Fruit fly (Drosophila melanogaster) S2 (cell line): ENCODE results near the gene CG15210.

Experiments used
- CG8478 ChIP-seq: fragments of >200 bp; optimal IDR thresholded peaks from 2 replicates; lab custom pipeline; 2018
- CTCF ChIP-seq, 2 experiments: fragments of >200 bp; optimal IDR thresholded peaks; 2 replicates each; lab custom pipeline; 2018

CG15210 gene

DNA sequence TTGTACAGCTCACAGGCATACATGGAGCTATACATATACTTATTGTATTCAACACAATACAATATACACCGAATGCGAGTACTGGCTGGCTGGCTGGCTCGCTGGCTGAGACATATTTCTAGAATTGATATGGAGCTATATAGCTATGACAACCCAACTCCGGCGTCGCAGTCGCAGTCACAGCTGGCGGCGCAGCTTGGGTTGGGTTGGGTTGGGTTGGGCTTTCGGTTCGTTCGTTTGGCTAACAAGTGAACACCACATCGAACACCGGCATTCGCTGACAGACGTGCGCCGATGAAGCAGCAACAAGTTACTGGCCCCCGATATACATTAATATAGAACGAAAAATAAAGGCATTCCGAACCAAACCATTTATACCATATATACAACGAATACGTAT is at the start of gene CG15210:
Gene CG15210 (plus strand): TSS at position 269 of the 400 bp plus-strand sequence.
- TF ChIP-seq CG8478, result no peak
- no peak for TF ChIP-seq CTCF (optimal IDR thresholded peaks at IDR 0.05; lab: Kevin White, UChicago)

DNA sequence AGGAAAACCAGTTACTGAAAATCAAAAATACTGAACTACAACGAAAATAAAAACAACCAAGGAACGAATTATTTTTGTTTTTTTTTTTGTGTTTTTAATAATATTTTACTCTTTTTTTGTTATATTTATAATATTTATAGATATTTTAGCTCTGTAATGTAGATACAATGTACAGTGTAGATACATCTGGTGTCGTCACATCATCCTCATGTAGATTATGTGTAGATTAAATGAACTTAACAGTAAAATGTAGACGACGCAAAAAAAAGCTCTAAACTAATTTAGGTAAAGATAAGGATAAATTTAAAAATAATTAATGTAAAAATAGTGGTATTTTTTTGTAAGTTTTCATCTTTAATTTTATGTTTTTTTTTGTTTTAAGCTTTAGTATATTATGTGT is 49.8 kb upstream of the CG15210 start:
- TF ChIP-seq CG8478 (no peak), CTCF (optimal IDR thresholded peaks at IDR 0.05; lab: Kevin White, UChicago) (no peak)

DNA sequence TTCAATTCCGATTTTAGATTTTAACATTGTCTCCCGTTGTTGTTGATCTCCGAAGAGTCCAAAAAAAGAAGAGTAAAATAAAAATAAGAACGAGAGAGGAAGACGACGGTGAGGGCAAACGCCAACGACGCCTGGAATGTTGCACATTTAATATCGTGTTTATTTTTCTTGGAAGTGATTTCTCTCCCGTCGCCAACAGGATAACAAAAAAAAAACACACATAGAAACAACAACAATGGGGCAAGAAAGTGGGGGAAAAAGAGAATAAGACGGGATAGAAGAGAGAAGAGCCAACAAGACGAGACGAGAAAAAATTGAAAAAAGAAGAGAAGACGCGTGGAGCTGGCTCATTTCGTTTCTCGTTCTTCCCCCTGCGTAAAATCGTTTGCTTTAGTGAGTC is 38.0 kb upstream of the CG15210 start:
- no peak for TF ChIP-seq CG8478
- TF ChIP-seq CTCF (optimal IDR thresholded peaks at IDR 0.05; lab: Kevin White, UChicago), result no peak

DNA sequence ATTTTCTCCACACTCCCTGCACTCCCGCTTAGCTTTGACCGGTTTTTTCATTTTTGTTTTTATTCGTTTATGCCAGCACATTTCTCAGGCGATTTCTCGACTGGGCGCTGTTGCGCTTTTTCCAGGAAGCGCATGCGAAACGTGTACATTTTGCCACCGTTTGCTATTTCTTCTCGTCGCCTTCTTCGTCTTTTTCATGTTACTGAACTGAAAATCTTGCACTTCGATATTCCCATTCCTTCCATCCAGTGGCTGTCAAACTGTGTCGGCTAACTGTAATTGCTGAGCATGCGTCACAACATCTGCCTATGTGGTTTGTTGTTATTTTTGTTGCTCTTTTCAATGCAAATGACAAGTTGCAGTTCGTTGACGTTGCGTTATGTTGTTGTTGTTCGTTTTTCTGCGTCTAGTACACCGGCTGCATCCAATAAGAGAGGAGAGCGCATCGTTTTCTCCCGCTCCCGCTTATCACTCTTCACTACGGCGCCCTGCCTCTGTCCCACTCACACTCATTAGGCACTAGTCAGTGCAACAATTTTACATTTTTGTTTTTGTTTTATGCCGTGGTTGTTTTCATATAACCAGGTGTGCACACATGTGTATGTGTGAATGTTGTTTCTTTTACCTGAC is 37.1 kb upstream of the CG15210 start:
- TF ChIP-seq CG8478 (no peak), CTCF (optimal IDR thresholded peaks at IDR 0.05; lab: Kevin White, UChicago) (no peak)

DNA sequence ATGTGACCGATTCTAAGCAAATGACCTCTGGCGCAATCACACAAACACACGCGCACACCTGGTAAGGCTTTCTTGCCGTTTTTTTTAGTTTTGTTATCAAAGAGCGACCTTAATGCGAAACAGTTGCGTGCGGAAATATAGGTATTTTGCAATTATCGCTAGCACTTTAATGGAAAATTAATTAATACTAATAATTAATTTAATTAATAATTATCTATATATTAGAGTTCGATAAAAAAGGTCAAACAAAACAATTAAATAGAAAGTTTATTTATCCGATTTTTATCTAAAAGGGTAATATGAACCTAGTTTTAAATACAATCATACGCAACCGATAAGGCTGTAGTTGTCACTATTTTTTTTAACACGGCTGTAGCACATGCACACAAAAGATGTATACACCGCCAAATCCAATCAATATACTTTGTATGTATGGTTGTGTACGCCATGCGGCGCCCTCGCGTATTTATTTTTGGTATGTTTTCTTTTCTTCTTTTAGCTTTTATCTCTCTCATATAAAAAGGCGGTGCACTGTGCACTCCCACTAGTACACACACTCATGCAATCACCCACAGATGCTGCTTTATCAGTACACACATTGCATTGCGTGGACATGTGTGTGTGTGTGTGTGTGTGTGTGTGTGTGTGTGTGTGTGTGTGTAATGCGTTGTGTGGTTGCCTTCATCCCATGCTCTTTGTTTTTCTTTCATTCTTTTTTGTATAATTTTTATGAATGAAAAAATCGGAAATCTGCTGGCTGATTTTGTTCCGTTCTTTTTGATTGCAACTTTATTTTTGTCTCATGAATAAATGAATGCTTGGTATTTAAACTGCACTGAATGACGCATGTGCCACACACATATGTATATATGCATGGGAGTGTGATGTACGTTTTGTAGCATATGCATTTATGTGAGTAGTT is 36.3 kb upstream of the CG15210 start:
- TF ChIP-seq CG8478 (no peak), CTCF (optimal IDR thresholded peaks at IDR 0.05; lab: Kevin White, UChicago) (no peak)

DNA sequence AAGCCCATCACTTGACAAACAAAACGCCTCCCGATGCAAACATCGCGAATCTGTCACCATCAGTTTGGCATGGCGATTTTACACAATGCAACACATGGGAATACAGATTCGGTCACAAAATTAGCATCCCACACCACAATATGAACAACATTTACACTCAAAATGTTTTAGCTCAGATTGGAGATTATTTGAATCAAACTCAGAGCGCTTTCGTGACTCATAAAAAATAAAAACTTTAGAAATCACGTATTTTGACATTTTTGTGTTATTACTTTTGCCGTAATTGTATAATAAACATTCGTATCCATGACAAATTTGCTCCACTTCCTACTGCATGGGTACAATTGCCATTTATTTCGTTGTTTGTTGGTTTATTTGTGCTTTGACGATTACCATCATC is 35.0 kb upstream of the CG15210 start:
- TF ChIP-seq CTCF (optimal IDR thresholded peaks at IDR 0.05; lab: Kevin White, UChicago), result no peak

DNA sequence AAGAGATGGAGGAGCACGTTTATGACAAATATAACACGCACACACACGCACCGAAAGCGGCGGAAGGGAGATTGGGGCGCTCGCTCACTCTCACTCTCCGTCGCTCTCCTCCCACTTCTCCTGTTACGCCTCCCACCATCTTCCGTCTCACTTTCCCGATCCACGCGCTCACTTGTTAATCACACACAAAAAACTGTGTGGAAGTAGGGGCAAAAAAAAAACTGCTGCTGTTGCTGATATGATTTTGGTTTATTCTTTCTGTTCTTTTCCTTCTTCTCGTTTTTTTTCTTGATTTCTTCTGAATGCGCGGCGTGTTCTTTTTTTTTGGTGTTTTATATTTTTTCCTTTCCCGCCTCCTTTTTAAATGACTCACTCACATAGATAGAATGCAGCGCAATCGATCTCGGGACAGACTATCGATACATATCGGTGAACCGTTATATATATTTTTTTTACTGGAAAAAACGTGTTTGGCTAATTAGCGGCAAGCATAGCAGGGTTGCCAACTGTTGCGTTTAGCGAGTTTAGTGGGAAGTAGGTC is 33.3 kb upstream of the CG15210 start:
- TF ChIP-seq CG8478 (no peak), CTCF (optimal IDR thresholded peaks at IDR 0.05; lab: Kevin White, UChicago) (no peak)

DNA sequence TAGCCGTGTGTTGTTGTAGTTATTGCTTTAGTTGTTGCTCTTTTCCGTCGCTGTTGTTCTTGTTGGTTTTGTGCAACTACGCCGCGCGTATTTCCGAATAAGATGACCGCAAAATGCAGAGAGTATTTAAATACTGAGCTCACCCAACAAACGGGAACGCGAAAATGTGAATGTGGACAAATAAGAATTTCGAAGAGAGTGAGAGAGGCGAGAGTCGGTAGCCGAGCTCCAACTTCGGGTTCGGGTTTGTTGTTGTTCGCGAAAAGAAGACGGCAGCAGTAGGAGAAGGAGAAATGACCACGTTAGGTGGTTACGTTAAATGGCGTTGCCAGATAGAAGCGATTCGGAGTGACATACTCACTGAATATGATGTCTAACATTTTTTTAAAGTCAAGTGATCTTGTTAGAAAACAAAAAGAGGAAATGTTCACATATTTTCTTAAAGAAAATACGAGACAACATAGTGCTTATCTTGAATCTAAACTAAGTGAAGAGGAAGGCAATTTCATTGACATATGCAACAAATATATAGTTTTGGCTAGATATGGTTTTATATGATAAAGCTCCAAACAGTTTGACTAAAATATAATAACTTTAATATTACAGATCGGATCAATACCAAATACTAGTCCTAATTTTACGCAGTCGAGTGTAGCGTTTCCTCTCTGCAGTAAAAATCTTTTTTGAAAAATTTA is 32.2 kb upstream of the CG15210 start:
- TF ChIP-seq CG8478, result no peak
- no peak for TF ChIP-seq CTCF (optimal IDR thresholded peaks at IDR 0.05; lab: Kevin White, UChicago)

DNA sequence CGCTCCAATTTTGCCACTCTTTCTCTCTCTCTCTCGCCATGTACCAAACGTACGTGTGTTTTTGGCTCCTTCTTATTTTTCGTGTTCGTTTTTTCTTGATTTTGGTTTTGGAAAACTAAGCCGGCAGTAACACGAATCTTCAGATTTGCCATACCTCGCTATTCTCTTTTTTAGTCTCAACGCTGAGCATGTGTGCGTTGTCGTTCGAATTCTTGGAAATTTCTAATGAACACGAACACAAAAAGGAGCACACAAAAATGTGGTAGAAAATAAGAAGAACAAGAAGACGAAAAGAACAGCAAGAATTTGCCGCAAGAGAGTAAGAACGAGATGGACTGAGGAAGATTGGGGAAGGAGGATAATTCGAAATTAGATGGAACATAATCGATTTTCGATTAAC is 30.3 kb upstream of the CG15210 start:
- TF ChIP-seq CTCF (optimal IDR thresholded peaks at IDR 0.05; lab: Kevin White, UChicago) (no peak), CG8478 (no peak)

DNA sequence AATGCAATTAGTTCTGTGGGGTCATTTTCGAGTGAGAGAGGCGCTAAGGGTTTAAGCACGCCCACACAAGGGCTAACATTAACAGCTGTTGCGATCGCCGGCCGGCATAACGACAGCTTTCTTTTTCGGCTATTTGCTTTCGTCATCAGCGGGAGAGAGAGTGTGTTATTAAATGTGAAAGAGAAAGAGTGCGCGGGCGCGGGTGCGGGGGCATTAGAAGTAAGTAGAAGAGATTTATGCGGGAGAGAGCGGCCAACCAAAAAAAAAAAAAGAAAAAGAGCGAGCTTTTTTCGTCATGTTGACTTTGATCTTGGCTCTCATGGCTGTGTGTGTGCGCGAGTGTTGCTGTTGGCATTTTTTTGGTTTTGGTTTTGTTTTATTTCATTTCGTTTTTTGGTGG is 24.9 kb upstream of the CG15210 start:
- TF ChIP-seq CG8478 (no peak), CTCF (optimal IDR thresholded peaks at IDR 0.05; lab: Kevin White, UChicago) (no peak)

DNA sequence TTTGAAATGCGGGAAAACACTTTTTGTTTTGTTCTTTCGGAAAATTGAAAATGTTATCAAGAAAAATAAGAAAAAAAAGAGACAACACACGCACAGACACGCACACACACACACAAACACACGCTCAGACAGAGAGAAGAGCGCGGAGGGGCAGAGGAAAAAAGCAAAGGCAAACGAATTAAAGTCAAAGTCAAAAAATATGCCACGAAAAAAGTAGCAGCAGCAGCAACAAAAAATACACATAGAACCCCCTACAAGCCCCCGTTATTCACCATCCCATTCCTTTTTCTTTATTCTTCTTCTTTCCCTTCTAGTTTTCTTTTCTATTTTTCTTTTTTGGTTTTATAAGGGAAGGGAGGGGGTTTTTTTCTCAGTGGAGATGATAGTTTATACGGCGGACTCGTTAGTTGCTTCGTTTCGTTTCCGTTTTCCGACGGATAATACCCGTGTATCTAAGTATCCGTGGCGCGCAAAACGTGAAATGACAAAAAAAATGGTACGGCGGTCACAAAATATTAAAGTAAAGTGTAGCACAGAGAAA is 24.1 kb upstream of the CG15210 start:
- TF ChIP-seq CG8478 (no peak), CTCF (optimal IDR thresholded peaks at IDR 0.05; lab: Kevin White, UChicago) (no peak)

DNA sequence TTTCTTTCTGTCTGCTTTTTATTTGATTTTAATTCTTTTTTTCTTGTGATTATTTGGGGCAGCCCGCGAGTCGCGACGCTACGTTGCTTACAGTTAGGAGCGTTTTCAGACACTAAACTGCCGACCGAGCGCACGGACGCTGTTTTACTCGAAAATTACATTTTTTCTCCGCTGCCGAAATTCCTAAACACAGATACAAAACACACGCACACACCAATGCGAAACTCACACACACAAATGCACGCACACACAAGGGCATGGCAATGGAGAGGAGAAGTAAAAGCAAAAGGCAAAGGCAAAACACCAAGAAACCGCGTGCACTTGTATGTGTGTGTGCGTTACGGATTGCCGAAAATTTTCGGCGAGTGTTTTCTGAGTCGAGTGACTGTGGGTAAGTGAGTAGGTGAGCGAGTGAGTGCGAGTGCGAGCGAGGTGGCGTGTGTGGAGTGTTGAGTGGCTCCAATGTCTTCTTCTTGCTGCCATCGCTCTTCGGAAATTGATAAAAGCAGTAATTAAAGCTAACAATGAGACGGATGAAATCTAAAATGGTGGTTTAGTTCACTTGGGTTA is 23.4 kb upstream of the CG15210 start:
- no peak for TF ChIP-seq CG8478
- no peak for TF ChIP-seq CTCF (optimal IDR thresholded peaks at IDR 0.05; lab: Kevin White, UChicago)

DNA sequence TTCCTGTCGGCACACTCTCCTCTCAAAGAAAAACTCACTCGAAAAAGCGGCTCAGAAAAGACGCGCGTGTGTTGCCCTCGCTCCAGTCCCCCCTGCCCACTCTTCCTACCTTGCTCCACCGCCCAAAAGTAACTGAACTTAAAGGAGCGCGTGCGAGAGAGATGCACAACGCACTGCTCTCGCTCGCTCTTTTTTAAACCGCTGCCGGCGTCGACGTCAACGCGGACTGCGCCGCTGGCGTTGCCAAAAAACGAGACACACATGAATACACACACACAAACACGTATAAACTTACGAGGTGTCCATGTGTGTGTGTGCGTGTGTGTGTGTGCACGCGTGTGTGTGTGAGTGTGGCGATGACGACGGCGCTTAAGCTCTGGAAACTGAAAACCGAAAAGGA is 22.2 kb upstream of the CG15210 start:
- no peak for TF ChIP-seq CG8478

DNA sequence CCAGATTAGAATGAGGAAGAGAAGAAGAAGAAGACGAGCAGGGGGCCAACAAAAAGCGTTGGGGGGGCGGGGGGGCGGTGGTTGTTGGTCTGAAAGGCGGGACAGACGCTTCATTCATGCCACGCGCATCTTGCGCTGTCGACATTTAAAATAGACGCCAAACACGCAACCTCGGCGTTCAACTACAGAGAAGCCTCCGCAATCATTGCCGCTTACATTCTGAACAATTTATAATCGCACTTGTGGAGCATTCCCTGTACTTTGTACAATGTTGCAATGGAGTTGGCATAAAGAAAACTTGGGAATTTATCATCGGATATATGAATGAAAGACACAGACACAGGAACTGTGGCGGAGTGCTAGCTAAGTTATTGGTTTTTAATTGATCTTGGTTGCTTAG is 18.3 kb upstream of the CG15210 start:
- TF ChIP-seq CG8478 (no peak), CTCF (optimal IDR thresholded peaks at IDR 0.05; lab: Kevin White, UChicago) (no peak)

DNA sequence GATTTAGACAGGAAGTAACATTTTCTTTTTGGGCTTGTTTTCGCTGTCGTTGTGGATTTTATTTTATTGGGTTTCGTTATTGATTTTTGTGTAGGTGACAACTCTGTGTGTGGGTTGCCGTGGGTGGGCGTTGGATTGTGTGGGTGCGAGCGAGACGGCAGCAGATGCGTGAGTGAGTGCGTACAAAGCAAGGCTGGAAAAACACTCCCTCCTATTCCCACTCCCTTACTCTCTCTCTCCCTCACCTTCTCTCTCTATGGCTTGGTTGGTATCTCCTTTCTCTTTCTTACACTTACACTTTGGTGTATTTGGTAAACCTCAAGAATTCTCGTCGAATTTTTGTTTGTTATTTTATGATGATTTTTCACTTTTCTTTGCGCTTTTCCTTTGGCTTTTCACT is 16.9 kb upstream of the CG15210 start:
- TF ChIP-seq CG8478 (no peak), CTCF (optimal IDR thresholded peaks at IDR 0.05; lab: Kevin White, UChicago) (no peak)
